Fruit fly (Drosophila melanogaster) whole organism, prepupa: Measurements from ENCODE around the gene Rhau.
A peak's percentile ranks its signal among the peaks of the same experiment; 100 is the strongest.

Experiments used
- CG10631 ChIP-seq: fragments of 200-800 bp; sonication (Bioruptor generic); optimal IDR thresholded peaks from 2 replicates; lab custom pipeline; 2016; ENCODE audit warnings: missing biosample characterization, missing genetic modification characterization
- CG10669 ChIP-seq: fragments of 200-800 bp; sonication (Bioruptor generic); optimal IDR thresholded peaks from 3 replicates; lab custom pipeline; 2018; ENCODE audit warnings: missing biosample characterization, mild to moderate bottlenecking, missing genetic modification characterization, moderate library complexity
- CG11902 ChIP-seq: fragments of 200-800 bp; sonication (Bioruptor generic); optimal IDR thresholded peaks from 3 replicates; lab custom pipeline; 2016; ENCODE audit warnings: missing biosample characterization, missing genetic modification characterization
- CG34406 ChIP-seq: fragments of 200-800 bp; sonication (Bioruptor generic); optimal IDR thresholded peaks from 3 replicates; lab custom pipeline; 2016; ENCODE audit warnings: missing biosample characterization, missing genetic modification characterization
- CG4318 ChIP-seq: fragments of 200-800 bp; sonication (Bioruptor generic); optimal IDR thresholded peaks from 3 replicates; lab custom pipeline; 2017; ENCODE audit warnings: missing biosample characterization, mild to moderate bottlenecking, missing genetic modification characterization
- CG6163 ChIP-seq: fragments of 200-800 bp; sonication (Bioruptor generic); IDR thresholded peaks from 3 replicates; pipeline ENCODE4 v1.3.6; 2022; ENCODE audit warnings: missing biosample characterization, missing genetic modification characterization
- CG6808 ChIP-seq: fragments of 200-800 bp; sonication (Bioruptor generic); optimal IDR thresholded peaks from 3 replicates; lab custom pipeline; 2017; ENCODE audit warnings: missing biosample characterization, missing genetic modification characterization, mild to moderate bottlenecking, moderate library complexity, missing genetic modification reagents
- CG6854 ChIP-seq: fragments of 200-800 bp; sonication (Bioruptor generic); optimal IDR thresholded peaks from 2 replicates; lab custom pipeline; 2017; ENCODE audit warnings: missing biosample characterization, mild to moderate bottlenecking, missing genetic modification characterization
- CG8119 ChIP-seq: fragments of 200-800 bp; sonication (Bioruptor generic); IDR thresholded peaks from 3 replicates; pipeline ENCODE4 v1.3.6; 2022; ENCODE audit warnings: missing biosample characterization, missing genetic modification characterization
- Eip93F ChIP-seq: fragments of 200-800 bp; sonication (Bioruptor generic); optimal IDR thresholded peaks from 2 replicates; lab custom pipeline; 2016; ENCODE audit warnings: missing biosample characterization, mild to moderate bottlenecking, missing genetic modification characterization
- Gug ChIP-seq: fragments of 200-800 bp; sonication (Bioruptor generic); IDR thresholded peaks from 2 replicates; pipeline ENCODE4 v1.3.6; 2022; ENCODE audit warnings: missing biosample characterization, missing genetic modification characterization
- Hr38 ChIP-seq: sonication (Bioruptor generic); optimal IDR thresholded peaks from 2 replicates; lab custom pipeline; 2016; ENCODE audit warnings: missing biosample characterization, missing genetic modification characterization
- Hr39 ChIP-seq: fragments of 200-800 bp; sonication (Bioruptor generic); optimal IDR thresholded peaks from 2 replicates; lab custom pipeline; 2016; ENCODE audit warnings: missing biosample characterization, missing genetic modification characterization
- achi ChIP-seq: fragments of 200-800 bp; sonication (Bioruptor generic); optimal IDR thresholded peaks from 3 replicates; lab custom pipeline; 2016; ENCODE audit warnings: missing biosample characterization, missing genetic modification characterization
- esn ChIP-seq: fragments of 200-800 bp; sonication (Bioruptor generic); optimal IDR thresholded peaks from 2 replicates; lab custom pipeline; 2016; ENCODE audit warnings: missing biosample characterization, mild to moderate bottlenecking, missing genetic modification characterization, moderate library complexity
- fd59A ChIP-seq: fragments of 200-800 bp; sonication (Bioruptor generic); optimal IDR thresholded peaks from 2 replicates; lab custom pipeline; 2017; ENCODE audit warnings: missing biosample characterization, mild to moderate bottlenecking, missing genetic modification characterization, missing genetic modification reagents
- fd85E ChIP-seq: fragments of 200-800 bp; sonication (Bioruptor generic); optimal IDR thresholded peaks from 3 replicates; lab custom pipeline; 2016; ENCODE audit warnings: missing biosample characterization, missing genetic modification characterization
- net ChIP-seq: fragments of 200-800 bp; sonication (Bioruptor generic); optimal IDR thresholded peaks from 3 replicates; lab custom pipeline; 2016; ENCODE audit warnings: missing biosample characterization, missing genetic modification characterization
- salr ChIP-seq, 2 experiments: fragments of 200-800 bp; sonication (Bioruptor generic); optimal IDR thresholded peaks; 3 replicates each; lab custom pipeline; 2016 to 2018; ENCODE audit warnings: missing biosample characterization in 2 of 2, missing genetic modification characterization in 2 of 2, mild to moderate bottlenecking in 1 of 2
- ss ChIP-seq, 2 experiments: fragments of 200-800 bp; sonication (Bioruptor generic); optimal IDR thresholded peaks; 2 replicates in 1 of 2; 3 replicates in 1 of 2; lab custom pipeline; 2017 to 2018; ENCODE audit warnings: mild to moderate bottlenecking in 2 of 2, missing biosample characterization in 2 of 2, missing genetic modification characterization in 2 of 2, moderate library complexity in 1 of 2
- topi ChIP-seq: fragments of 200-800 bp; sonication (Bioruptor generic); optimal IDR thresholded peaks from 3 replicates; lab custom pipeline; 2016; ENCODE audit warnings: missing biosample characterization, missing genetic modification characterization

Gene Rhau

DNA sequence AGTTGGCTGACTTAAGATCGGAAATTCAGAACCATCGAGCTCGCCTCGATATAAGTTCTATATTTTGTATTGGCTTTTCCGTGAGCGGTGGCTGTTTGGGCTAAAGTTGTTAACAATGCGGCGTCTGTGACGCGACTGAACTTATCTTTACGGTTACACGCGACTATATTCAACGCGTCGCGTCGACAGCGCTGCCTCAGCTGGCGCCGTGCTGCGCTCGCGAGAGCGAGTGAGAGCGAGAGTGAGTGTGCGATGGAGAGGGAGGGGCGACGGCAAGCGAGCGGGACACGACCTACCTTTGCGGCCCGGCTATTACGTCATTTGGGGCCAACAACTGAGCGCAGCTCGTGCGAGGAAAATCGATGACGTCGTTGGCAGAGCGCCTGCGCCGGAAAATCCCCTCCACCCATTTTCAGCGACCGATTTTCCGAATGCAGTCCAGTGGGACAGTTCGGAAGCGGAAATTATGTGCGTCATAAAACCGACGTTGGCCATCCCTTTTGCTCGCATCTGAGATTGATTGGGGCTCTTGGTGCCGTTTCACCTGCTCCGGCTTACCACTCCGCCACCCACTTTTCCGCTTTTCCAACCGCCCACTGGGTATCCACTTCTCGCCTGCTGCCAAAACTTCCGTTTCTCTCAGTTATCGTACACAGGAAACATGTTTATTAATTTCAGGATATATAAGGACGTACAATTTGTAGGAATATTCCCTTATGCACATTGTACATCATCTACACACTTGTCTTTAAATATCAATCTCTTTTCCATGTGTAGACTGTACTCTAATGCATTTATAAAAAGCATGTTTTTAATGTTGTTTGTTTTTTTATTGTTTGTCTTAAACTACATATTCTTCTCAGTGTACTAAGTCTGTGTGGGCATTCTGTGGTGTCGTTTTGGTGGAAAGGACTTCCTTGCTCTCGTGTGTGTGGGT lies 43.0 kb downstream of the Rhau start, which contains the start of gene Hr38 (continued):
- no peak for TF ChIP-seq esn
- no peak for TF ChIP-seq CG4318 (GFP tag; lab: Kevin White, UChicago)
- TF ChIP-seq topi (GFP tag; lab: Kevin White, UChicago) = no peak
- no peak for TF ChIP-seq CG6808
- no peak for TF ChIP-seq CG11902
- no peak for TF ChIP-seq Eip93F (GFP tag; lab: Kevin White, UChicago)
- no peak for TF ChIP-seq fd85E
- TF ChIP-seq CG10631 = no peak
- no peak for TF ChIP-seq net (GFP tag; lab: Kevin White, UChicago)
- no peak for TF ChIP-seq Hr39 (GFP tag; lab: Kevin White, UChicago)
- TF ChIP-seq CG8119 (GFP tag; lab: Robert Waterston, UW) = peak; percentile 17; the same call in 1 of the 3 replicates
- TF ChIP-seq fd59A = no peak
- no peak for TF ChIP-seq Gug (GFP tag; lab: Robert Waterston, UW)
- no peak for TF ChIP-seq salr (GFP tag; optimal IDR thresholded peaks at IDR 0.05; lab: Kevin White, UChicago)
- TF ChIP-seq CG10669 (GFP tag; lab: Kevin White, UChicago) = no peak
- TF ChIP-seq ss (GFP tag; optimal IDR thresholded peaks at IDR 0.05; lab: Kevin White, UChicago) = peak; percentile 8 to 15
- no peak for TF ChIP-seq CG34406 (GFP tag; lab: Kevin White, UChicago)
- no peak for TF ChIP-seq CG6163

DNA sequence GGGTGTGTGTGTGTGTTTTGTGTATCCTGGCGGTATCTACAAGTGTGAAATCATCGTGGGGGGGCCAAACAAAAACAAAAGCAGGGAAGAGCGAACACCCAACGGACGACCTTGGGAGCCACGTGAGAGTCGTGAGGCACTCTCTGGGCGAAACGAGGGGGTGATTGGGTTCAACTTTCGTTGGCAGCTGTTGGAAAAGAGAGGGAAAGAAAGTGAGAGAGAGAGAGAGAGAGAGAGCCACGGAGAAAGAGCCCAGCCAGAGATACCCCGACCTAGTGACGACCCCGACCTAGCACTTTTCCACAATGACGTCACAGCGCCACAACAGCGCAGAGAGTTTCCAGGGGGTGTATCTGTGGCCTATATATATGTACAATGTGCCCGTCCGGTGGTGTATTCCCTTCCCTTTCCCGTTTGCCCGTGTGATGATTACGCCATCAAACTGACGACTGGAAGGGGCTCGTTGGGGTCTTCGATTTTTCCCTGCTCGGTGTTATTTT lies 51.9 kb downstream of the Rhau start:
- TF ChIP-seq CG6854 (GFP tag; lab: Kevin White, UChicago) (no peak), Hr38 (no peak), Eip93F (GFP tag; lab: Kevin White, UChicago) (no peak), achi (no peak), fd85E (no peak)
